Fruit fly (Drosophila melanogaster): ENCODE measurements around the gene w.

Gene w

DNA sequence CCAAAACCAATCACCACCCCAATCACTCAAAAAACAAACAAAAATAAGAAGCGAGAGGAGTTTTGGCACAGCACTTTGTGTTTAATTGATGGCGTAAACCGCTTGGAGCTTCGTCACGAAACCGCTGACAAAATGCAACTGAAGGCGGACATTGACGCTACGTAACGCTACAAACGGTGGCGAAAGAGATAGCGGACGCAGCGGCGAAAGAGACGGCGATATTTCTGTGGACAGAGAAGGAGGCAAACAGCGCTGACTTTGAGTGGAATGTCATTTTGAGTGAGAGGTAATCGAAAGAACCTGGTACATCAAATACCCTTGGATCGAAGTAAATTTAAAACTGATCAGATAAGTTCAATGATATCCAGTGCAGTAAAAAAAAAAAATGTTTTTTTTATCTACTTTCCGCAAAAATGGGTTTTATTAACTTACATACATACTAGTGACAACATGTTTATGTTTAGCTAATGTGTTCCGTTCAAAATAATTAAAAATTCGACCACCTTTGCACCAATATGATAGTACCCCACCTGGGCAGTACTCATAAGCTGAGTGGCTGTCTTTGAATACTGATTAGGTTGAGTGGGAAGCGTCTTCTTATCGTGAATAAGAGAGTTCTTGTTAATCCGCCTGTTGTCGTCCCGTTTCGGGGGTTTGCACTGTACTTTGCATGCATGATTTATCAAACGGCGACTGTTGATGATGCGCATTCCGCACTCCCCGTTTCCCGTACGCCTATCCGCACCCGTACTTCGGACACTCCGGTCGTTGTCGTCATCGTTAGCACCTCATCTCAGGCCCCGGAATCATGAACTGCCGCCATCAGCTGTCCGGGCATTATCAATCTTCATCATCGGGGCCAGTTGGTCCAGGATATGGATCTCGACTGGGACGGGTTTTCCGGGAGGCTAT is at the start of gene w:
TSS of gene w (minus strand) at position 122 of the 912 bp plus-strand sequence.
- no peak for TF ChIP-seq CG9705 (GFP tag; optimal IDR thresholded peaks at IDR 0.05)
- no peak for TF ChIP-seq br (GFP tag; optimal IDR thresholded peaks at IDR 0.05)
- no peak for TF ChIP-seq Vsx2 (GFP tag; optimal IDR thresholded peaks at IDR 0.05; ENCODE audit: partially characterized antibody)
- TF ChIP-seq Dfd (GFP tag; optimal IDR thresholded peaks at IDR 0.05) = no peak
- no peak for TF ChIP-seq pan (optimal IDR thresholded peaks at IDR 0.05)
- no peak for TF ChIP-seq CrebA (GFP tag; optimal IDR thresholded peaks at IDR 0.05; ENCODE audit: borderline replicate concordance)
- TF ChIP-seq fru (GFP tag; optimal IDR thresholded peaks at IDR 0.05) = no peak
- TF ChIP-seq Rel (GFP tag; optimal IDR thresholded peaks at IDR 0.05) = no peak
- TF ChIP-seq Rel (tag; optimal IDR thresholded peaks at IDR 0.05) = no peak
- no peak for TF ChIP-seq Abd-B (GFP tag; optimal IDR thresholded peaks at IDR 0.05)
- no peak for TF ChIP-seq Jra (GFP tag; optimal IDR thresholded peaks at IDR 0.05)
- TF ChIP-seq ey (GFP tag; optimal IDR thresholded peaks at IDR 0.05) = no peak
- no peak for TF ChIP-seq Mio (GFP tag; optimal IDR thresholded peaks at IDR 0.05)
- TF ChIP-seq lola (GFP tag; optimal IDR thresholded peaks at IDR 0.05) = no peak
- no peak for TF ChIP-seq GATAd (GFP tag; optimal IDR thresholded peaks at IDR 0.05)
- TF ChIP-seq brk (GFP tag; optimal IDR thresholded peaks at IDR 0.05) = no peak
- no peak for TF ChIP-seq Hr83 (GFP tag; optimal IDR thresholded peaks at IDR 0.05; ENCODE audit: poor library complexity, severe bottlenecking)
- peak; percentile 34 for TF ChIP-seq dmrt93B (GFP tag; optimal IDR thresholded peaks at IDR 0.05)
- peak; percentile 42 for TF ChIP-seq HLH106 (tag; optimal IDR thresholded peaks at IDR 0.05)
- no peak for TF ChIP-seq OdsH (GFP tag; optimal IDR thresholded peaks at IDR 0.05)
- TF ChIP-seq CG32264 (GFP tag; optimal IDR thresholded peaks at IDR 0.05) = no peak
- TF ChIP-seq N (GFP tag; optimal IDR thresholded peaks at IDR 0.05) = no peak
- no peak for TF ChIP-seq psq (GFP tag; optimal IDR thresholded peaks at IDR 0.05)
- TF ChIP-seq jim (GFP tag; optimal IDR thresholded peaks at IDR 0.05) = no peak
- no peak for TF ChIP-seq usp (GFP tag; optimal IDR thresholded peaks at IDR 0.05)
- TF ChIP-seq woc (GFP tag; optimal IDR thresholded peaks at IDR 0.05) = peak; percentile 38
- TF ChIP-seq rgr (GFP tag; optimal IDR thresholded peaks at IDR 0.05) = no peak

DNA sequence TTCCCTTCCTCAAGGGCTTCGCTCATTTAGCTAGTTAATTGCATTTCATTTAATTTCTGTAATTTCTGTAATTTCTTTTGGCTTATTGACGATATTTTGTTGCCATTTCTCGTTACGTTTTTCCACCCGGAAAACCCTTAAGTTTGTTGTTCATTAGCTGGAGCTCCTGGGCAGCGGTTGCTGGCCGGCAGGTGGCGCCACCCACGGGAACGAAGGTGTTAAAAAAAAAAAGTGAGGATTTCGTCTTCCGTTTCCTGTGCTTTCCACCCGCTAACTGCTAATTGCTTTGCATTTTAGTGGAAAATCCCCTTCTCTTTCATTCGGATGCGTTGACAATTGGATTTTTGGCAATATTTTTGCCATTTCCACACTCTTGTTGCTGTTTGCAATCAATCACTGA is 18.2 kb upstream of the w start:
- TF ChIP-seq tai (GFP tag; optimal IDR thresholded peaks at IDR 0.05) = no peak
- TF ChIP-seq OdsH (GFP tag; optimal IDR thresholded peaks at IDR 0.05) = no peak
- TF ChIP-seq N (GFP tag; optimal IDR thresholded peaks at IDR 0.05) = no peak

DNA sequence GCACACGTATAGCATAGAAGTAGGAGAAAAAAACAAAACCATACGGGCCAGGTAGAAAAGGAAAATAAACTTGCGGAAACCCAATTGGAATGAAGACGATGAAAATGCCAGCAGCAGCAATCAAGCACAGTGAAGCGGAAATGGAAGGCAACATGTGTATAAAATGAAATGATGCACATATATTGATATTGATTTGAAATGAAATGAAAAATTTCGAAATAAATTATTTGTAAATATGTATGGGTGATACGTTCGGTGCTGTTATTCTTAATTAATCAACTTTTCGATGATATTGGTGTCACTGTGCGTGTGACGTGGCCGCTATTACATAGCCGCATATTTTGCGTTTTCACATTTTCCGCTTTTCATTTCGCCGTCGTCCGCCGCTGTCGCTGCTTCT is 16.8 kb upstream of the w start:
- no peak for TF ChIP-seq Sp1 (GFP tag; optimal IDR thresholded peaks at IDR 0.05)
- TF ChIP-seq brk (GFP tag; optimal IDR thresholded peaks at IDR 0.05) = no peak
- no peak for TF ChIP-seq dmrt93B (GFP tag; optimal IDR thresholded peaks at IDR 0.05)
- no peak for TF ChIP-seq Jra (GFP tag; optimal IDR thresholded peaks at IDR 0.05)
- no peak for TF ChIP-seq ey (GFP tag; optimal IDR thresholded peaks at IDR 0.05)
- TF ChIP-seq psq (GFP tag; optimal IDR thresholded peaks at IDR 0.05) = no peak
- TF ChIP-seq Mio (GFP tag; optimal IDR thresholded peaks at IDR 0.05) = no peak
- TF ChIP-seq h (GFP tag; optimal IDR thresholded peaks at IDR 0.05) = no peak
- no peak for TF ChIP-seq Hnf4 (GFP tag; optimal IDR thresholded peaks at IDR 0.05)
- no peak for TF ChIP-seq N (GFP tag; optimal IDR thresholded peaks at IDR 0.05)
- no peak for TF ChIP-seq GATAd (GFP tag; optimal IDR thresholded peaks at IDR 0.05)
- no peak for TF ChIP-seq Dif (GFP tag; optimal IDR thresholded peaks at IDR 0.05; ENCODE audit: partially characterized antibody)
- no peak for TF ChIP-seq CG32264 (GFP tag; optimal IDR thresholded peaks at IDR 0.05)
- no peak for TF ChIP-seq pan (optimal IDR thresholded peaks at IDR 0.05)
- no peak for TF ChIP-seq jim (GFP tag; optimal IDR thresholded peaks at IDR 0.05)
- no peak for TF ChIP-seq CG9705 (GFP tag; optimal IDR thresholded peaks at IDR 0.05)
- TF ChIP-seq Vsx2 (GFP tag; optimal IDR thresholded peaks at IDR 0.05; ENCODE audit: partially characterized antibody) = no peak

DNA sequence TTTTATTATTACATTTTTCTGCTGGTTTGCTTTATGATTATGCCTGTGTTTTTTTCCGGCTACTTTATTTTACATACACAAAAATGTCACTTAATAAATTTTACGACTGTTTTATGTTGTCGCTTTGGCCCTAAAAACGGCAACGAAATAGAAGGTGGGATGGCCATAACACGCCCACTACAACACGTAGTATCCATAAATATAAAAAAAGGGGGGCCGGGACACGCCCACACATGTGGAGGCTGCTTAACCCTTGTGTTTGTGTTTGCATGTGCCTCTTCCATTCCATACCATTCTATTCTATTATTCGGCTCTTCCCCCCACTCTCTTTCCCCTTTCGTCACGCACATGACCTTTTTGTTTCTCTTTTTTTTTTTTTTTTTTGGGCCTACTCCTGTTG is 15.4 kb upstream of the w start:
- TF ChIP-seq ey (GFP tag; optimal IDR thresholded peaks at IDR 0.05) (no peak), woc (GFP tag; optimal IDR thresholded peaks at IDR 0.05) (no peak), Dif (GFP tag; optimal IDR thresholded peaks at IDR 0.05; ENCODE audit: partially characterized antibody) (no peak), N (GFP tag; optimal IDR thresholded peaks at IDR 0.05) (no peak), Myc (optimal IDR thresholded peaks at IDR 0.05) (no peak), sage (GFP tag; optimal IDR thresholded peaks at IDR 0.05) (no peak), brk (GFP tag; optimal IDR thresholded peaks at IDR 0.05) (no peak), br (GFP tag; optimal IDR thresholded peaks at IDR 0.05) (no peak), Jra (GFP tag; optimal IDR thresholded peaks at IDR 0.05) (no peak), Abd-B (GFP tag; optimal IDR thresholded peaks at IDR 0.05) (no peak), Vsx2 (GFP tag; optimal IDR thresholded peaks at IDR 0.05; ENCODE audit: partially characterized antibody) (no peak), Sp1 (GFP tag; optimal IDR thresholded peaks at IDR 0.05) (no peak), psq (GFP tag; optimal IDR thresholded peaks at IDR 0.05) (no peak), foxo (GFP tag; optimal IDR thresholded peaks at IDR 0.05) (no peak), CG32264 (GFP tag; optimal IDR thresholded peaks at IDR 0.05) (no peak), dmrt93B (GFP tag; optimal IDR thresholded peaks at IDR 0.05) (no peak), lola (GFP tag; optimal IDR thresholded peaks at IDR 0.05) (no peak), Dfd (GFP tag; optimal IDR thresholded peaks at IDR 0.05) (no peak), usp (GFP tag; optimal IDR thresholded peaks at IDR 0.05) (no peak), HLH106 (tag; optimal IDR thresholded peaks at IDR 0.05) (no peak)

Measured in whole organism, wandering third instar larva.